Worm (Caenorhabditis elegans) whole organism, L4/young adult: Measurements from ENCODE around the gene T26G10.4.

ENCODE experiments used
- W03F9.2 ChIP-seq: fragments of 150-350 bp; optimal IDR thresholded peaks from 2 replicates; lab custom pipeline; 2014; ENCODE audit warnings: missing biosample characterization, missing genetic modification characterization
- dao-5 ChIP-seq: sonication (generic microtip); optimal IDR thresholded peaks from 2 replicates; lab custom pipeline; 2016; ENCODE audit warnings: missing genotype, missing genetic modification characterization, moderate library complexity, missing compliant biosample characterization
- him-1 ChIP-seq: sonication (generic microtip); optimal IDR thresholded peaks from 2 replicates; lab custom pipeline; 2016; ENCODE audit warnings: missing genotype, missing genetic modification reagents, missing genetic modification characterization, missing compliant biosample characterization

ce11 chrIII:9467857-9468256 lies 47.5 kb downstream of the T26G10.4 start, which contains the start of gene tag-342:
- no peak for TF ChIP-seq him-1 (tag; lab: Kevin White, UChicago)
- TF ChIP-seq dao-5, result no peak
- TF ChIP-seq W03F9.2, result no peak
